Worm (Caenorhabditis elegans) whole organism, L3 larva: ENCODE data around the gene cua-1.

ENCODE experiments used
- ceh-82 ChIP-seq: fragments of 150-350 bp; optimal IDR thresholded peaks from 2 replicates; lab custom pipeline; 2014; ENCODE audit warnings: missing biosample characterization, missing genetic modification characterization
- egl-27 ChIP-seq: sonication (generic microtip); optimal IDR thresholded peaks from 4 replicates; lab custom pipeline; 2017; ENCODE audit warnings: missing biosample characterization, missing genetic modification reagents, missing genetic modification characterization
- elt-1 ChIP-seq: fragments of 150-350 bp; optimal IDR thresholded peaks from 2 replicates; lab custom pipeline; 2014; ENCODE audit warnings: missing biosample characterization, missing genetic modification characterization
- fos-1 ChIP-seq: fragments of 150-350 bp; optimal IDR thresholded peaks from 2 replicates; lab custom pipeline; 2014; ENCODE audit warnings: missing biosample characterization, missing genetic modification characterization
- mdl-1 ChIP-seq: fragments of 150-350 bp; optimal IDR thresholded peaks from 2 replicates; lab custom pipeline; 2014; ENCODE audit warnings: missing biosample characterization, missing genetic modification characterization
- nhr-12 ChIP-seq: fragments of 150-350 bp; optimal IDR thresholded peaks from 2 replicates; lab custom pipeline; 2014; ENCODE audit warnings: missing biosample characterization, missing genetic modification characterization
- nhr-237 ChIP-seq: fragments of 150-350 bp; optimal IDR thresholded peaks from 2 replicates; lab custom pipeline; 2014; ENCODE audit warnings: missing biosample characterization, missing genetic modification characterization
- nhr-43 ChIP-seq: sonication (generic microtip); optimal IDR thresholded peaks from 2 replicates; lab custom pipeline; 2016; ENCODE audit warnings: mild to moderate bottlenecking, missing genetic modification characterization, missing compliant biosample characterization; ENCODE audit not compliant: poor library complexity, severe bottlenecking
- nhr-76 ChIP-seq: fragments of 150-350 bp; sonication (generic microtip); optimal IDR thresholded peaks from 5 replicates; lab custom pipeline; 2014; ENCODE audit warnings: missing biosample characterization, missing genetic modification characterization
- unc-62 ChIP-seq: fragments of 150-350 bp; sonication (generic microtip); optimal IDR thresholded peaks from 4 replicates; lab custom pipeline; 2014; ENCODE audit warnings: missing biosample characterization, missing genetic modification reagents, missing genetic modification characterization

DNA sequence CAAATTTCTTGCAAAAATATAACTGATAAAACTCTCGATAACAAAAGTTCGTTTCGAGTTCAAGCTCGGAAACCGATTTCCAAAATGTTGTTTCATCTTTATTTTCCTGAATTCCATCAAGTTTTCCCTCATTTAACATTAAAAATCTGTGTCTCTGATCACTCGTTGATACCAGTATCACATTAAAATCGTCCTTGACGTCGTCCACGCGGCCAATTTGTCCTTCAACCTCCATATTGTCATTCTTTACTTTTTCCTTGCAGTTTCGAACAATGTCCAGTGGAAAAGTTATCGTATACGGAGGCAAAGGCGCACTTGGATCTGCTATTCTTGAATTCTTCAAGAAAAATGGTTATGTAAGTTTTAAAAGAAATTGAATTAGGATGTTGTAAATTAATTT is 61.5 kb downstream of the cua-1 start, which contains the start of gene qdpr-1:
- TF ChIP-seq nhr-12 (tag; lab: Kevin White, UChicago) (no peak), nhr-43 (no peak), mdl-1 (tag; lab: Kevin White, UChicago) (no peak), nhr-237 (tag; lab: Kevin White, UChicago) (no peak), elt-1 (tag; lab: Kevin White, UChicago) (no peak), ceh-82 (tag; lab: Kevin White, UChicago) (no peak), fos-1 (tag; lab: Kevin White, UChicago) (no peak), nhr-76 (tag; lab: Kevin White, UChicago) (no peak), egl-27 (tag; lab: Kevin White, UChicago) (no peak), unc-62 (no peak)
